Worm (Caenorhabditis elegans) whole organism, L4 larva: ENCODE data around the gene pqm-1.

Experiments used
- F10B5.3 ChIP-seq: sonication (generic microtip); optimal IDR thresholded peaks from 2 replicates; lab custom pipeline; 2016; ENCODE audit warnings: mild to moderate bottlenecking, missing genetic modification characterization, missing compliant biosample characterization
- T20F7.1 ChIP-seq: fragments of 200-800 bp; sonication (Bioruptor generic); optimal IDR thresholded peaks from 2 replicates; lab custom pipeline; 2018; ENCODE audit warnings: mild to moderate bottlenecking, missing genetic modification characterization, missing compliant biosample characterization
- ZK546.5 ChIP-seq, 2 experiments: sonication (generic microtip); optimal IDR thresholded peaks; 2 replicates each; lab custom pipeline; 2017; ENCODE audit warnings: missing biosample characterization in 2 of 2, missing genetic modification characterization in 2 of 2
- aha-1 ChIP-seq: fragments of 150-350 bp; peaks from one replicate; lab custom pipeline; 2014; ENCODE audit warnings: missing biosample characterization, missing genetic modification characterization
- aly-2 ChIP-seq: sonication (generic microtip); optimal IDR thresholded peaks from 2 replicates; lab custom pipeline; 2018; ENCODE audit warnings: missing biosample characterization, missing genetic modification characterization
- attf-4 ChIP-seq: sonication (generic microtip); optimal IDR thresholded peaks from 3 replicates; lab custom pipeline; 2017; ENCODE audit warnings: missing biosample characterization, missing genetic modification characterization
- ceh-20 ChIP-seq: fragments of 200-800 bp; sonication (Bioruptor generic); IDR thresholded peaks from 2 replicates; pipeline ENCODE4 v1.3.6; 2022; ENCODE audit warnings: missing genetic modification reagents, missing genetic modification characterization, missing compliant biosample characterization
- ceh-28 ChIP-seq: fragments of 150-350 bp; optimal IDR thresholded peaks from 2 replicates; lab custom pipeline; 2014; ENCODE audit warnings: missing biosample characterization, missing genetic modification reagents, missing genetic modification characterization
- ceh-32 ChIP-seq: sonication (generic microtip); optimal IDR thresholded peaks from 2 replicates; lab custom pipeline; 2016; ENCODE audit warnings: mild to moderate bottlenecking, missing genetic modification characterization, missing compliant biosample characterization; ENCODE audit not compliant: poor library complexity
- ceh-62 ChIP-seq: sonication (generic microtip); optimal IDR thresholded peaks from 2 replicates; lab custom pipeline; 2017; ENCODE audit warnings: missing biosample characterization, missing genetic modification characterization
- ces-1 ChIP-seq: fragments of 150-350 bp; sonication (generic microtip); optimal IDR thresholded peaks from 4 replicates; lab custom pipeline; 2014; ENCODE audit warnings: missing biosample characterization, missing genetic modification reagents, missing genetic modification characterization
- daf-16 ChIP-seq, 3 experiments: sonication (generic microtip); optimal IDR thresholded peaks; 2 replicates each; lab custom pipeline; 2016 to 2017; ENCODE audit warnings: missing genetic modification characterization in 3 of 3, missing genetic modification reagents in 3 of 3, mild to moderate bottlenecking in 2 of 3, missing compliant biosample characterization in 2 of 3, missing biosample characterization in 1 of 3, moderate library complexity in 1 of 3
- dmd-8 ChIP-seq: fragments of 200-800 bp; sonication (Bioruptor generic); IDR thresholded peaks from 2 replicates; pipeline ENCODE4 v1.3.6; 2022; ENCODE audit warnings: missing genetic modification characterization, missing compliant biosample characterization
- dmd-9 ChIP-seq: fragments of 200-800 bp; sonication (Bioruptor generic); IDR thresholded peaks from 2 replicates; pipeline ENCODE4 v1.3.6; 2022; ENCODE audit warnings: missing genetic modification reagents, missing genetic modification characterization, missing compliant biosample characterization
- hlh-11 ChIP-seq: fragments of 200-800 bp; sonication (Bioruptor generic); optimal IDR thresholded peaks from 2 replicates; lab custom pipeline; 2018; ENCODE audit warnings: mild to moderate bottlenecking, missing genetic modification characterization, missing compliant biosample characterization
- hlh-30 ChIP-seq: sonication (generic microtip); optimal IDR thresholded peaks from 2 replicates; lab custom pipeline; 2017; ENCODE audit warnings: antibody characterized with exemption, mild to moderate bottlenecking, missing genetic modification characterization, missing compliant biosample characterization; ENCODE audit not compliant: insufficient read depth
- lin-1 ChIP-seq: fragments of 200-800 bp; sonication (Bioruptor generic); IDR thresholded peaks from 2 replicates; pipeline ENCODE4 v1.3.6; 2022; ENCODE audit warnings: missing genetic modification reagents, missing genetic modification characterization, missing compliant biosample characterization
- lin-15B ChIP-seq: fragments of 150-350 bp; sonication (generic microtip); optimal IDR thresholded peaks from 3 replicates; lab custom pipeline; 2014; ENCODE audit warnings: missing biosample characterization, missing genetic modification characterization
- lin-29 ChIP-seq: fragments of 200-800 bp; sonication (Bioruptor generic); IDR thresholded peaks from 2 replicates; pipeline ENCODE4 v1.3.6; 2022; ENCODE audit warnings: missing genetic modification reagents, missing genetic modification characterization, missing compliant biosample characterization
- lsy-2 ChIP-seq, 2 experiments: fragments of 150-350 bp in 1 of 2; sonication (generic microtip) in 1 of 2; optimal IDR thresholded peaks; 2 replicates each; lab custom pipeline; 2014 to 2017; ENCODE audit warnings: missing biosample characterization in 2 of 2, missing genetic modification characterization in 2 of 2
- madf-9 ChIP-seq: fragments of 200-800 bp; sonication (Bioruptor generic); conservative IDR thresholded peaks from 2 replicates; pipeline ENCODE4 v1.3.6; 2022; ENCODE audit warnings: missing genetic modification reagents, missing genetic modification characterization, missing compliant biosample characterization
- mdl-1 ChIP-seq, 2 experiments: fragments of 150-350 bp in 1 of 2; sonication (generic microtip) in 1 of 2; optimal IDR thresholded peaks; 2 replicates each; lab custom pipeline; 2014 to 2017; ENCODE audit warnings: missing biosample characterization in 2 of 2, missing genetic modification characterization in 2 of 2
- mdt-29 ChIP-seq: fragments of 200-800 bp; sonication (Bioruptor generic); IDR thresholded peaks from 2 replicates; pipeline ENCODE4 v1.3.6; 2022; ENCODE audit warnings: missing genetic modification reagents, missing genetic modification characterization, missing compliant biosample characterization
- mep-1 ChIP-seq: fragments of 150-350 bp; sonication (generic microtip); optimal IDR thresholded peaks from 3 replicates; lab custom pipeline; 2014; ENCODE audit warnings: missing biosample characterization, missing genetic modification characterization
- mxl-2 ChIP-seq: fragments of 200-800 bp; sonication (Bioruptor generic); conservative IDR thresholded peaks from 2 replicates; pipeline ENCODE4 v1.3.6; 2022; ENCODE audit warnings: missing genetic modification reagents, missing genetic modification characterization, missing compliant biosample characterization
- nhr-11 ChIP-seq: fragments of 150-350 bp; optimal IDR thresholded peaks from 2 replicates; lab custom pipeline; 2014; ENCODE audit warnings: missing biosample characterization, missing genetic modification characterization
- nhr-25 ChIP-seq: sonication (generic microtip); optimal IDR thresholded peaks from 2 replicates; lab custom pipeline; 2017; ENCODE audit warnings: missing genetic modification characterization, mild to moderate bottlenecking, missing compliant biosample characterization, antibody characterized with exemption, moderate library complexity, borderline replicate concordance; ENCODE audit not compliant: insufficient read depth
- nhr-42 ChIP-seq: fragments of 200-800 bp; sonication (Bioruptor generic); IDR thresholded peaks from 2 replicates; pipeline ENCODE4 v1.3.6; 2022; ENCODE audit warnings: missing genetic modification characterization, missing compliant biosample characterization
- nhr-76 ChIP-seq: fragments of 150-350 bp; optimal IDR thresholded peaks from 2 replicates; lab custom pipeline; 2014; ENCODE audit warnings: missing biosample characterization, missing genetic modification characterization
- php-3 ChIP-seq: fragments of 200-800 bp; sonication (Bioruptor generic); IDR thresholded peaks from 2 replicates; pipeline ENCODE4 v1.3.6; 2022; ENCODE audit warnings: missing genetic modification reagents, missing genetic modification characterization, missing compliant biosample characterization
- pqm-1 ChIP-seq: sonication (generic microtip); optimal IDR thresholded peaks from 2 replicates; lab custom pipeline; 2017; ENCODE audit warnings: missing biosample characterization, missing genetic modification characterization
- set-16 ChIP-seq: fragments of 200-800 bp; sonication (Bioruptor generic); IDR thresholded peaks from 2 replicates; pipeline ENCODE4 v1.3.6; 2022; ENCODE audit warnings: missing genetic modification reagents, missing genetic modification characterization, missing compliant biosample characterization
- skn-1 ChIP-seq: fragments of 150-350 bp; optimal IDR thresholded peaks from 2 replicates; lab custom pipeline; 2014; ENCODE audit warnings: missing biosample characterization, missing genetic modification characterization
- unc-62 ChIP-seq, 3 experiments: fragments of 150-350 bp in 1 of 3; sonication (generic microtip); optimal IDR thresholded peaks in 2 of 3; peaks in 1 of 3; 1 replicate in 1 of 3; 2 replicates in 2 of 3; lab custom pipeline; 2014 to 2017; ENCODE audit warnings: missing biosample characterization in 3 of 3, missing genetic modification characterization in 3 of 3, missing genetic modification reagents in 3 of 3, missing genotype in 1 of 3
- vab-7 ChIP-seq: fragments of 200-800 bp; sonication (Bioruptor generic); IDR thresholded peaks from 2 replicates; pipeline ENCODE4 v1.3.6; 2022; ENCODE audit warnings: missing genetic modification reagents, missing genetic modification characterization, missing compliant biosample characterization
- zfp-2 ChIP-seq: sonication (generic microtip); optimal IDR thresholded peaks from 2 replicates; lab custom pipeline; 2016; ENCODE audit warnings: mild to moderate bottlenecking, missing genetic modification characterization, missing compliant biosample characterization
- ztf-7 ChIP-seq: fragments of 150-350 bp; optimal IDR thresholded peaks from 2 replicates; lab custom pipeline; 2014; ENCODE audit warnings: missing biosample characterization, missing genetic modification characterization

pqm-1 gene

DNA sequence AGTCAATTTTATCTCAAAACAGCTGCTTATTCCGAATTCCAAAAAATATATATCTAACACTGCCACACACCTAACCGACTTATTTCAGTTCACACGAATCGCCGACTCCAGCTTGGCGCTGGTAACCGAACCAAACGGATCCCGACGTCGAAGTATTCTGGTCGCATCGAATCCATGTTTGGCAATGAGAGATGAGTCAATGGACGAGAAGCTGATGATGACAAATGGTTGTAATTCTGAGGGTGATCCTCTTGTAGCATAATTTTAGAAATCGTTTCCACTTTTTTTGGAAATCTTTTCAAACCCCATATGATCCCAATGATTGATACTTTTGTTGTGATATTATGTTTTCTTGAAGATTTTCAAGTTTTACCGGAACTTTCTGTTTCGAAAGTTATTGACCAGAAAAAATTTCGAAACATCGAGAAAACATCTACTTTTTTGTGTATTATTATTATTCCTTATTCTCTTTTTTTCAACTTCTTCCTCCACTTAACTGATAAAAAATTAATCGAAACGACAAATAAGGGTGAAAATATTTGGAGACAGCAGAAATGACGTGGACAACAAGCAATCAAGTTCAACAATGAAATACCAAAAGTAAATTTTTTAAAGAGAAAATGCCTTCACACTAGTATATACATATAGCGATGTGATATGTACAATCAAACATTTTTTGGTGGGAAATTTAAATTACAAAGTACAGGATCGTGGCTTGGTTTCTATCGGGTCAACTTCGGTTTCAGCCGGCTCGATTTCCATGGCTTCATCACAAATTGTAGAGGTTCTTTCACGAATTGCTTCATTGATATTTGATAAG lies 2.3 kb downstream of the pqm-1 start (continued):
- TF ChIP-seq mep-1 (tag; lab: Kevin White, UChicago) (peak; percentile 79), T20F7.1 (GFP tag; lab: Kevin White, UChicago) (peak; percentile 59), lin-1 (GFP tag; lab: Robert Waterston, UW) (no peak), ZK546.5 (tag; optimal IDR thresholded peaks at IDR 0.05; lab: Kevin White, UChicago) (no peak), ceh-32 (no peak), unc-62 (GFP tag; optimal IDR thresholded peaks at IDR 0.05 in 1 of 2; lab: Kevin White, UChicago) (peak; percentile 24 to 87), unc-62 (tag; optimal IDR thresholded peaks at IDR 0.05; lab: Kevin White, UChicago) (no peak), set-16 (no peak), ces-1 (GFP tag; lab: Kevin White, UChicago) (no peak), ceh-62 (tag; lab: Kevin White, UChicago) (no peak), aha-1 (tag; lab: Kevin White, UChicago) (peak; percentile 92), ztf-7 (no peak), madf-9 (peak; percentile 56; the same call in 1 of the 2 replicates)
- TF ChIP-seq, all 104 proteins: peak for 37

DNA sequence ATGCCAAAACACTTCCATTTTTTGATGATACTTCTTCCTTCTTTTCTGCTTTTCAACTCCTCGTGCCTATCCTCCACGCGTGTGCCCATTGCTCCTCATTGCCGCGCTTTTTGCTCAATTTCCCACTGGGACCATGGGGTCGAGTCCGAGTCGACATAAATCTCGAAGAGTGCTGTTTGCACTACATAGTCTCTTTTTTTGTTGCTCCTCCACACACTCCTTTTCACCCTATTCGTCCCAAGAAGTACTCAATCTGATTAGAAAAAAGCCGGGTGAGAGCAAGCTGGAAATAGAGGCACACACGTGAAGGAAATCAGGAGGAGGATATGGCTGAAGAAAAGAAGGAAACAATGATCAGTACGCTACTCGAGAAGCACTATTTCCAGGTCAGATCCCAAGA lies 9.8 kb downstream of the pqm-1 start, which contains the start of gene arrd-6:
arrd-6 (plus strand) TSS at position 169 of the 400 bp plus-strand sequence.
- TF ChIP-seq mdl-1 (tag; optimal IDR thresholded peaks at IDR 0.05; lab: Kevin White, UChicago), result peak in 1 of 2 experiments; percentile 11
- TF ChIP-seq hlh-30 (tag; lab: Kevin White, UChicago), result peak; percentile 2
- no peak for TF ChIP-seq attf-4
- peak; percentile 56 for TF ChIP-seq aha-1 (tag; lab: Kevin White, UChicago)
- TF ChIP-seq vab-7, result 0 out of 2 replicates have a peak, but pooled peaks have one; percentile 34
- TF ChIP-seq unc-62 (GFP tag; optimal IDR thresholded peaks at IDR 0.05 in 1 of 2; lab: Kevin White, UChicago), result peak in 1 of 2 experiments; percentile 98
- no peak for TF ChIP-seq unc-62 (tag; optimal IDR thresholded peaks at IDR 0.05; lab: Kevin White, UChicago)
- TF ChIP-seq mxl-2, result no peak

DNA sequence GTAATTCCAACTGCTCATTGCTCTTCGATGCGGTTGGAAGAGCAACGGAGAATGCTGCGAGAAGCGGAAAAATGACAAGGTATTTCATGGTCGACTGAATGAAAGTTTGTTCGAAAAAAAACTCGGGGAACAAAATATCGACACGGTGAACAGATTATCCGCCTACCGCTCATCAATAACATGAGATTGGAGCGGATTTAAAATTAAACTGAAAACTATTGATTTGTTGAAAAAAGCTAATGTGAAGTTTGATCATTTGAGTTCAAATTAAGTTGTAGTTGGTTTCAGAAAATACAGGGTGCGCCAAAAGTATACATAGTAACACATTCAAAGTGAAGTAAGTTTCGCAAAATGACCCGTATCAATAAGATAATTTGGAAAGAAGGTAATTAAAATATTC lies 12.3 kb downstream of the pqm-1 start, which contains the start of gene F40F8.4:
F40F8.4 (minus strand) TSS at position 101 of the 400 bp plus-strand sequence.
- TF ChIP-seq F10B5.3 (tag; lab: Kevin White, UChicago) (no peak), skn-1 (tag; lab: Kevin White, UChicago) (no peak), mdt-29 (GFP tag; lab: Robert Waterston, UW) (no peak), pqm-1 (no peak), nhr-42 (GFP tag; lab: Robert Waterston, UW) (no peak), dmd-9 (GFP tag; lab: Robert Waterston, UW) (no peak), lin-15B (tag; lab: Kevin White, UChicago) (no peak), nhr-76 (tag; lab: Kevin White, UChicago) (no peak), dmd-8 (no peak), ceh-20 (no peak)

DNA sequence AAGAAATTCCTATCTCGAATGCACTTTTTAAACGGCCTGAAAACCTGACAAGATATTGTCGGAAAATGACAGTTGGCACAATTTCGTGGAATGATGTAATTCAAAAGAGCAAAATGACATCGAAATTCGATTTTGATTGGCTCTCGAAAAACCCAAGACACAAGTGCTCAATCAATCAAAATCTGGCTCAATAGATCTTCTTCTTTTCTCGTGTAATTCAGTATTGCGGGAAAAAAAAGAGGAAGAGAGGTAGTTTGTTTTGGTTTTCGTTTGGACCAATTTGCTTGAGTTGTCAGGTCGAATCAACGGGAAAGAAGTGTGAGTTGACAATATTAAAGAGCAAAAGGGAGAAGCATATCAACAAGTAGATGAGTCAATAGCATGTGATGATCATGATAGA lies 16.6 kb downstream of the pqm-1 start:
- TF ChIP-seq hlh-11 (tag; lab: Kevin White, UChicago) (peak; percentile 22), mdt-29 (GFP tag; lab: Robert Waterston, UW) (no peak), F10B5.3 (tag; lab: Kevin White, UChicago) (no peak), ceh-62 (tag; lab: Kevin White, UChicago) (no peak), lin-15B (tag; lab: Kevin White, UChicago) (no peak), dmd-9 (GFP tag; lab: Robert Waterston, UW) (no peak), unc-62 (GFP tag; optimal IDR thresholded peaks at IDR 0.05 in 1 of 2; lab: Kevin White, UChicago) (peak in 1 of 2 experiments; percentile 95), unc-62 (tag; optimal IDR thresholded peaks at IDR 0.05; lab: Kevin White, UChicago) (no peak), hlh-30 (tag; lab: Kevin White, UChicago) (peak; percentile 32), daf-16 (GFP tag; optimal IDR thresholded peaks at IDR 0.05; lab: Kevin White, UChicago) (peak in 1 of 2 experiments; percentile 67), daf-16 (tag; optimal IDR thresholded peaks at IDR 0.05; lab: Kevin White, UChicago) (peak; percentile 82)
- TF ChIP-seq, all 104 proteins: peak for 4

DNA sequence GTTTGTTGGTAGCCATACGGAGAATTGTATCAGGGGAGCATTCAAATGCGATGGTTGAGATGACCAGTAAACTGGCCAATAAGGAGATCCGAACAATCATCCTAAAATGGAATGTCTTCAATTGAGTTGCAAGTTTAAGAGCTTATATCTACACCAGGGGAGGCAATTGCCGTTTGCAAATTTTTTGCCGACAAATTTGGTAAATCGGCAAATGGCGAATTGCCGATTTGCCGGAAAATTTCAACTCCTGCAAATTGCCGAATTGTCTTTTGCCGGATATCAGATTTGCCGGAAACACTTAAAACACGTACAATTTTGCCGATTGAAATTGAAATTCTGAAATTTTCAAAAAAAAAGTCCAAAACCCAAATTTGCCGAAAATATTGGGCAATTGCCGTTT lies 17.6 kb downstream of the pqm-1 start, which contains the start of gene F40F8.5:
F40F8.5 (minus strand) TSS at position 101 of the 400 bp plus-strand sequence.
- no peak for TF ChIP-seq aly-2
- no peak for TF ChIP-seq lsy-2 (tag; optimal IDR thresholded peaks at IDR 0.05; lab: Kevin White, UChicago)
- no peak for TF ChIP-seq nhr-11 (tag; lab: Kevin White, UChicago)
- no peak for TF ChIP-seq ceh-28 (tag; lab: Kevin White, UChicago)
- no peak for TF ChIP-seq php-3 (GFP tag; lab: Robert Waterston, UW)
- no peak for TF ChIP-seq F10B5.3 (tag; lab: Kevin White, UChicago)
- TF ChIP-seq nhr-25 (tag; lab: Kevin White, UChicago), result no peak
- no peak for TF ChIP-seq zfp-2 (tag; lab: Kevin White, UChicago)
- no peak for TF ChIP-seq lin-29 (GFP tag; lab: Robert Waterston, UW)
